Worm (Caenorhabditis elegans) whole organism, mixed stage, embryonic: ENCODE measurements around the gene bath-21.
"Not testable (repeated sequence)": the region's sequence is repeated elsewhere in the genome, so short reads cannot be mapped to it uniquely, and the experiment has no call there.

Experiments used
- M03D4.4 ChIP-seq: sonication (generic microtip); optimal IDR thresholded peaks from 2 replicates; lab custom pipeline; 2017; ENCODE audit warnings: mild to moderate bottlenecking, missing genetic modification characterization, missing compliant biosample characterization
- elt-3 ChIP-seq: fragments of 150-350 bp; optimal IDR thresholded peaks from 2 replicates; lab custom pipeline; 2014; ENCODE audit warnings: missing biosample characterization, missing genetic modification characterization
- mep-1 ChIP-seq: fragments of 150-350 bp; optimal IDR thresholded peaks from 2 replicates; lab custom pipeline; 2017; ENCODE audit warnings: missing biosample characterization, missing genetic modification reagents, missing genetic modification characterization, inconsistent platforms
- nhr-237 ChIP-seq: fragments of 150-350 bp; optimal IDR thresholded peaks from 2 replicates; lab custom pipeline; 2014; ENCODE audit warnings: missing biosample characterization, missing genetic modification characterization
- nhr-76 ChIP-seq: sonication (generic microtip); optimal IDR thresholded peaks from 2 replicates; lab custom pipeline; 2017; ENCODE audit warnings: missing biosample characterization, missing genetic modification characterization

ce11 chrII:2032282-2032681, 5.9 kb upstream of the bath-21 start, which contains the start of gene btb-4:
- TF ChIP-seq mep-1 (tag; lab: Kevin White, UChicago); nhr-76 (tag; lab: Kevin White, UChicago); elt-3; nhr-237 (tag; lab: Kevin White, UChicago); M03D4.4 (tag; lab: Kevin White, UChicago): not testable (repeated sequence)
